Worm (Caenorhabditis elegans) whole organism, L4 larva: Measurements from ENCODE around the gene Y46G5A.15.
A peak's percentile ranks its signal among the peaks of the same experiment; 100 is the strongest.

Source experiments
- D1046.2 ChIP-seq: fragments of 200-800 bp; sonication (Bioruptor generic); IDR thresholded peaks from 2 replicates; pipeline ENCODE4 v1.3.6; 2022; ENCODE audit warnings: missing genetic modification characterization, missing compliant biosample characterization
- F44E2.7 ChIP-seq: fragments of 200-800 bp; sonication (Bioruptor generic); IDR thresholded peaks from 2 replicates; pipeline ENCODE4 v2.1.2; 2022; ENCODE audit warnings: missing genetic modification characterization, missing compliant biosample characterization
- R02D3.7 ChIP-seq: fragments of 150-350 bp; sonication (generic microtip); optimal IDR thresholded peaks from 3 replicates; lab custom pipeline; 2014; ENCODE audit warnings: missing biosample characterization, missing genetic modification characterization
- ZK546.5 ChIP-seq, 2 experiments: sonication (generic microtip); optimal IDR thresholded peaks; 2 replicates each; lab custom pipeline; 2017; ENCODE audit warnings: missing biosample characterization in 2 of 2, missing genetic modification characterization in 2 of 2
- aha-1 ChIP-seq: fragments of 150-350 bp; peaks from one replicate; lab custom pipeline; 2014; ENCODE audit warnings: missing biosample characterization, missing genetic modification characterization
- aly-2 ChIP-seq: sonication (generic microtip); optimal IDR thresholded peaks from 2 replicates; lab custom pipeline; 2018; ENCODE audit warnings: missing biosample characterization, missing genetic modification characterization
- ama-1 ChIP-seq: fragments of 150-350 bp; optimal IDR thresholded peaks from 2 replicates; lab custom pipeline; 2014; ENCODE audit warnings: inconsistent platforms, mixed read lengths
- arid-1 ChIP-seq: fragments of 200-800 bp; sonication (Bioruptor generic); conservative IDR thresholded peaks from 2 replicates; pipeline ENCODE4 v1.3.6; 2022; ENCODE audit warnings: missing genetic modification reagents, missing genetic modification characterization, missing compliant biosample characterization
- cey-2 ChIP-seq: sonication (generic microtip); optimal IDR thresholded peaks from 3 replicates; lab custom pipeline; 2017; ENCODE audit warnings: missing genetic modification characterization, mild to moderate bottlenecking, missing compliant biosample characterization, antibody characterized with exemption, borderline replicate concordance; ENCODE audit not compliant: insufficient read depth
- daf-8 ChIP-seq: fragments of 200-800 bp; sonication (Bioruptor generic); IDR thresholded peaks from 2 replicates; pipeline ENCODE4 v1.3.6; 2022; ENCODE audit warnings: missing genetic modification characterization, missing compliant biosample characterization
- dmd-6 ChIP-seq: fragments of 200-800 bp; sonication (Bioruptor generic); IDR thresholded peaks from 2 replicates; pipeline ENCODE4 v1.3.6; 2022; ENCODE audit warnings: missing genetic modification reagents, missing genetic modification characterization, missing compliant biosample characterization
- dmd-9 ChIP-seq: fragments of 200-800 bp; sonication (Bioruptor generic); IDR thresholded peaks from 2 replicates; pipeline ENCODE4 v1.3.6; 2022; ENCODE audit warnings: missing genetic modification reagents, missing genetic modification characterization, missing compliant biosample characterization
- dve-1 ChIP-seq: sonication (generic microtip); optimal IDR thresholded peaks from 2 replicates; lab custom pipeline; 2017; ENCODE audit warnings: antibody characterized with exemption, mild to moderate bottlenecking, missing genetic modification characterization, missing compliant biosample characterization; ENCODE audit not compliant: insufficient read depth
- egl-27 ChIP-seq: sonication (generic microtip); optimal IDR thresholded peaks from 3 replicates; lab custom pipeline; 2017; ENCODE audit warnings: missing biosample characterization, missing genetic modification reagents, missing genetic modification characterization
- egl-43 ChIP-seq: fragments of 200-800 bp; sonication (Bioruptor generic); IDR thresholded peaks from 2 replicates; pipeline ENCODE4 v1.3.6; 2022; ENCODE audit warnings: missing genetic modification reagents, missing genetic modification characterization, missing compliant biosample characterization
- fkh-10 ChIP-seq: fragments of 150-350 bp; optimal IDR thresholded peaks from 2 replicates; lab custom pipeline; 2014; ENCODE audit warnings: missing biosample characterization, missing genetic modification reagents, missing genetic modification characterization
- gei-8 ChIP-seq: fragments of 200-800 bp; sonication (Bioruptor generic); optimal IDR thresholded peaks from 2 replicates; lab custom pipeline; 2018; ENCODE audit warnings: mild to moderate bottlenecking, missing genetic modification characterization, missing compliant biosample characterization
- hif-1 ChIP-seq, 2 experiments: sonication (generic microtip); optimal IDR thresholded peaks; 2 replicates each; lab custom pipeline; 2016 to 2017; ENCODE audit warnings: missing compliant biosample characterization in 2 of 2, missing genetic modification characterization in 2 of 2, missing genetic modification reagents in 2 of 2, missing genotype in 2 of 2, mild to moderate bottlenecking in 1 of 2
- hlh-11 ChIP-seq: fragments of 200-800 bp; sonication (Bioruptor generic); optimal IDR thresholded peaks from 2 replicates; lab custom pipeline; 2018; ENCODE audit warnings: mild to moderate bottlenecking, missing genetic modification characterization, missing compliant biosample characterization
- hlh-30 ChIP-seq: sonication (generic microtip); optimal IDR thresholded peaks from 2 replicates; lab custom pipeline; 2017; ENCODE audit warnings: antibody characterized with exemption, mild to moderate bottlenecking, missing genetic modification characterization, missing compliant biosample characterization; ENCODE audit not compliant: insufficient read depth
- hmg-1.1 ChIP-seq: fragments of 200-800 bp; sonication (Bioruptor generic); IDR thresholded peaks from 2 replicates; pipeline ENCODE4 v1.3.6; 2022; ENCODE audit warnings: missing genetic modification reagents, missing genetic modification characterization, missing compliant biosample characterization
- jun-1 ChIP-seq: fragments of 150-350 bp; optimal IDR thresholded peaks from 2 replicates; lab custom pipeline; 2014; ENCODE audit warnings: missing biosample characterization, missing genetic modification reagents, missing genetic modification characterization
- lim-7 ChIP-seq: fragments of 200-800 bp; sonication (Bioruptor generic); IDR thresholded peaks from 2 replicates; pipeline ENCODE4 v1.3.6; 2022; ENCODE audit warnings: missing genetic modification characterization, missing compliant biosample characterization
- lin-29 ChIP-seq: fragments of 200-800 bp; sonication (Bioruptor generic); IDR thresholded peaks from 2 replicates; pipeline ENCODE4 v1.3.6; 2022; ENCODE audit warnings: missing genetic modification reagents, missing genetic modification characterization, missing compliant biosample characterization
- lin-38 ChIP-seq: fragments of 200-800 bp; sonication (Bioruptor generic); IDR thresholded peaks from 2 replicates; pipeline ENCODE4 v1.3.6; 2022; ENCODE audit warnings: missing genetic modification reagents, missing genetic modification characterization, missing compliant biosample characterization
- lin-39 ChIP-seq: fragments of 150-350 bp; optimal IDR thresholded peaks from 2 replicates; lab custom pipeline; 2014; ENCODE audit warnings: missing biosample characterization, missing genetic modification reagents, missing genetic modification characterization
- lsy-2 ChIP-seq, 2 experiments: fragments of 150-350 bp in 1 of 2; sonication (generic microtip) in 1 of 2; optimal IDR thresholded peaks; 2 replicates each; lab custom pipeline; 2014 to 2017; ENCODE audit warnings: missing biosample characterization in 2 of 2, missing genetic modification characterization in 2 of 2
- mdl-1 ChIP-seq, 2 experiments: fragments of 150-350 bp in 1 of 2; sonication (generic microtip) in 1 of 2; optimal IDR thresholded peaks; 2 replicates each; lab custom pipeline; 2014 to 2017; ENCODE audit warnings: missing biosample characterization in 2 of 2, missing genetic modification characterization in 2 of 2
- mes-2 ChIP-seq: sonication (generic microtip); optimal IDR thresholded peaks from 2 replicates; lab custom pipeline; 2016; ENCODE audit warnings: missing genotype, mild to moderate bottlenecking, missing genetic modification characterization, missing compliant biosample characterization; ENCODE audit not compliant: poor library complexity, severe bottlenecking
- mxl-2 ChIP-seq: fragments of 200-800 bp; sonication (Bioruptor generic); conservative IDR thresholded peaks from 2 replicates; pipeline ENCODE4 v1.3.6; 2022; ENCODE audit warnings: missing genetic modification reagents, missing genetic modification characterization, missing compliant biosample characterization
- mxl-3 ChIP-seq: fragments of 200-800 bp; sonication (Bioruptor generic); optimal IDR thresholded peaks from 2 replicates; lab custom pipeline; 2018; ENCODE audit warnings: mild to moderate bottlenecking, missing genetic modification characterization, missing compliant biosample characterization
- nhr-10 ChIP-seq: fragments of 150-350 bp; optimal IDR thresholded peaks from 2 replicates; lab custom pipeline; 2014; ENCODE audit warnings: missing biosample characterization, missing genetic modification characterization
- nhr-11 ChIP-seq: fragments of 150-350 bp; optimal IDR thresholded peaks from 2 replicates; lab custom pipeline; 2014; ENCODE audit warnings: missing biosample characterization, missing genetic modification characterization
- nhr-111 ChIP-seq: fragments of 200-800 bp; sonication (Bioruptor generic); optimal IDR thresholded peaks from 2 replicates; lab custom pipeline; 2018; ENCODE audit warnings: mild to moderate bottlenecking, missing genetic modification characterization, missing compliant biosample characterization
- nhr-25 ChIP-seq: sonication (generic microtip); optimal IDR thresholded peaks from 2 replicates; lab custom pipeline; 2017; ENCODE audit warnings: missing genetic modification characterization, mild to moderate bottlenecking, missing compliant biosample characterization, antibody characterized with exemption, moderate library complexity, borderline replicate concordance; ENCODE audit not compliant: insufficient read depth
- nhr-42 ChIP-seq: fragments of 200-800 bp; sonication (Bioruptor generic); IDR thresholded peaks from 2 replicates; pipeline ENCODE4 v1.3.6; 2022; ENCODE audit warnings: missing genetic modification characterization, missing compliant biosample characterization
- pha-4 ChIP-seq, 2 experiments: fragments of 150-350 bp in 1 of 2; fragments of 200-800 bp in 1 of 2; sonication (Bioruptor generic) in 1 of 2; IDR thresholded peaks in 1 of 2; optimal IDR thresholded peaks in 1 of 2; 2 replicates each; pipeline versions ENCODE4 v1.3.6 to Lab custom; 2014 to 2022; ENCODE audit warnings: missing genetic modification characterization in 2 of 2, missing genetic modification reagents in 2 of 2, missing biosample characterization in 1 of 2, missing compliant biosample characterization in 1 of 2
- php-3 ChIP-seq: fragments of 200-800 bp; sonication (Bioruptor generic); IDR thresholded peaks from 2 replicates; pipeline ENCODE4 v1.3.6; 2022; ENCODE audit warnings: missing genetic modification reagents, missing genetic modification characterization, missing compliant biosample characterization
- saeg-2 ChIP-seq: fragments of 200-800 bp; sonication (Bioruptor generic); IDR thresholded peaks from 2 replicates; pipeline ENCODE4 v1.3.6; 2022; ENCODE audit warnings: missing genetic modification reagents, missing genetic modification characterization, missing compliant biosample characterization
- spr-1 ChIP-seq: sonication (generic microtip); optimal IDR thresholded peaks from 2 replicates; lab custom pipeline; 2016; ENCODE audit warnings: mild to moderate bottlenecking, missing genetic modification characterization, missing compliant biosample characterization
- tag-97 ChIP-seq: fragments of 200-800 bp; sonication (Bioruptor generic); IDR thresholded peaks from 2 replicates; pipeline ENCODE4 v1.3.6; 2022; ENCODE audit warnings: missing genetic modification characterization, missing compliant biosample characterization
- unc-130 ChIP-seq: sonication (generic microtip); optimal IDR thresholded peaks from 2 replicates; lab custom pipeline; 2016; ENCODE audit warnings: missing genetic modification reagents, missing genetic modification characterization, missing compliant biosample characterization
- unc-39 ChIP-seq: sonication (generic microtip); optimal IDR thresholded peaks from 2 replicates; lab custom pipeline; 2017; ENCODE audit warnings: missing biosample characterization, missing genetic modification characterization
- unc-62 ChIP-seq, 3 experiments: fragments of 150-350 bp in 1 of 3; sonication (generic microtip); optimal IDR thresholded peaks in 2 of 3; peaks in 1 of 3; 1 replicate in 1 of 3; 2 replicates in 2 of 3; lab custom pipeline; 2014 to 2017; ENCODE audit warnings: missing biosample characterization in 3 of 3, missing genetic modification characterization in 3 of 3, missing genetic modification reagents in 3 of 3, missing genotype in 1 of 3
- vab-7 ChIP-seq: fragments of 200-800 bp; sonication (Bioruptor generic); IDR thresholded peaks from 2 replicates; pipeline ENCODE4 v1.3.6; 2022; ENCODE audit warnings: missing genetic modification reagents, missing genetic modification characterization, missing compliant biosample characterization
- zip-11 ChIP-seq: fragments of 200-800 bp; sonication (Bioruptor generic); IDR thresholded peaks from 2 replicates; pipeline ENCODE4 v1.3.6; 2022; ENCODE audit warnings: missing genetic modification characterization, missing compliant biosample characterization
- zip-2 ChIP-seq: fragments of 150-350 bp; optimal IDR thresholded peaks from 2 replicates; lab custom pipeline; 2014; ENCODE audit warnings: missing biosample characterization, missing genetic modification characterization

The Y46G5A.15 gene

DNA sequence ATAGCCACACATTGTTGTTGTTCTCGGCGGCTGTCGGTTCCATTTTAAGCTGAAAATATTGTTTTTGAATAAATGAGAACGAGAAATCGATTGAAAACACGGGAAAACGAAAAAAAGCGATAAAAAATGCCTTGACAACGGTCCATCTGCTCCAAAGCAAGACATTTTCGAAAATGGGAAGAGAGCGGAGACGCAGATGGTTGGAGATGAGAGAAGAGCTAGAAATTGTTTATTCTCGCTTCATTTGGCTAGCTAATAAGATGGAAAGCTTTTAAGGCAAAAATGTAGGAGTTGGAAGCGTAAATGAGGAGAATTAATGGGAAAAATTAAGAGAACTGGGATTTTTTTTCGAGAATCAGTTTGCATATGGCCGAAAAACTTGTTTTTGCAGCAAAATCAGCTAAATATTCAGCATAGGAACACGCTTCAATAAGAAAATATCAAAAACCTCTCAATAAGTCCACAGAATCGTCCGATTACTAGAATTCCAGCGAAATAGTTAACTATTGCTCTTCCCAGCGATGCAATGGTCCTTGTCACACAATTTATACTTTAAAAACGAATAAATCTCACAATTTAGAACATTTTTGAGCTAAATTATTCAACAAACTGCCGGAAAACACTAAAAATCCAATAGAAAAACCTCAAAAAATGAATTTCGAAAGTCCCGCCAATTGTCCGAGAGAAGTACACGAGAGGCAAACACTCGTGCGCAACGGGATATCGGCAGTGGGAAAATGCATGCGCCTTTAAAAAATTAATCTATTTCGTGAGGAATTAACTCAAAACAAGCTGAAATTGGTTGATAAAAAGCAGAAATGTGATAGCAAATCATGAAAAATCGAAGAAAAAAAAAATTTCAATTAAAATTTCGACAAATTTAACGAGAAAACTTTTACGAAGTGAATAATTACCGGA, 46.7 kb downstream of the Y46G5A.15 start, which contains the start of gene pisy-1 (continued):
- TF ChIP-seq lim-7 (GFP tag; lab: Robert Waterston, UW) (no peak), F44E2.7 (GFP tag; lab: Robert Waterston, UW) (no peak), lin-38 (GFP tag; lab: Robert Waterston, UW) (peak; percentile 32), zip-2 (no peak), php-3 (GFP tag; lab: Robert Waterston, UW) (no peak), zip-11 (no peak), lin-29 (no peak), egl-43 (GFP tag; lab: Robert Waterston, UW) (no peak), nhr-42 (GFP tag; lab: Robert Waterston, UW) (no peak), dve-1 (peak; percentile 51), daf-8 (GFP tag; lab: Robert Waterston, UW) (no peak), nhr-111 (GFP tag; lab: Kevin White, UChicago) (no peak), D1046.2 (no peak), ZK546.5 (tag; optimal IDR thresholded peaks at IDR 0.05; lab: Kevin White, UChicago) (no peak), hmg-1.1 (GFP tag; lab: Robert Waterston, UW) (no peak), aha-1 (tag; lab: Kevin White, UChicago) (peak; percentile 95), lin-39 (no peak), dmd-6 (GFP tag; lab: Robert Waterston, UW) (0 out of 2 replicates have a peak, but pooled peaks have one; percentile 9), mdl-1 (tag; optimal IDR thresholded peaks at IDR 0.05; lab: Kevin White, UChicago) (peak in 1 of 2 experiments; percentile 60), mxl-2 (GFP tag; lab: Robert Waterston, UW) (no peak), saeg-2 (no peak), mes-2 (tag; lab: Kevin White, UChicago) (peak; percentile 74), jun-1 (no peak), nhr-10 (tag; lab: Kevin White, UChicago) (no peak), egl-27 (tag; lab: Kevin White, UChicago) (no peak), unc-62 (GFP tag; optimal IDR thresholded peaks at IDR 0.05 in 1 of 2; lab: Kevin White, UChicago) (peak in 1 of 2 experiments; percentile 2), unc-62 (tag; optimal IDR thresholded peaks at IDR 0.05; lab: Kevin White, UChicago) (no peak), dmd-9 (no peak), unc-39 (no peak), ama-1 (lab: Kevin White, UChicago) (peak; percentile 8), nhr-11 (tag; lab: Kevin White, UChicago) (no peak), mxl-3 (GFP tag; lab: Kevin White, UChicago) (no peak), spr-1 (no peak), nhr-25 (no peak), hlh-30 (tag; lab: Kevin White, UChicago) (peak; percentile 90), vab-7 (GFP tag; lab: Robert Waterston, UW) (no peak)

DNA sequence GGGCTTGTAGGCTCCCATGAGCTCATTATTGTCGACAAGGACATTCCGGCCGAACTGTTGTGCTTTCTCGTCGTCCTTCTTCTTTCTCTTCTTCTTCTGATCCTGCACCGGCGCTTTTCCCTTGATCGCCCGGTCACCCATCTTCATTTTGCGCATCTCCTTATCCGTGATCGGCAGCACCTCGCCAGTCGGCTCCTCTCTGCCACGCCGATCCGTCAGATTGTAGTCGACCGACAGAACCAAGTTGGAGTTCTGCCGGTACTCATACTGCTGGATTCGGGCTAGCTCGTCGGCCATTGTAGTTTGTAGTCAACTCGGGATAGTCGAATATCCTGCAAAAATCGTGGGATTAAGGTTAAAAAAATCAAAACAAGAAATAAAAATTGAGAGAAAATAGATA, 48.6 kb downstream of the Y46G5A.15 start, which contains the start of gene snrp-200:
TSS of gene snrp-200 (minus strand) at position 332 of the 400 bp plus-strand sequence.
- TF ChIP-seq fkh-10 (GFP tag; lab: Kevin White, UChicago) (no peak), arid-1 (peak; percentile 59; the same call in 1 of the 2 replicates), unc-39 (no peak), cey-2 (tag; lab: Kevin White, UChicago) (no peak), aly-2 (tag; lab: Kevin White, UChicago) (no peak), gei-8 (GFP tag; lab: Kevin White, UChicago) (peak; percentile 1), ZK546.5 (tag; optimal IDR thresholded peaks at IDR 0.05; lab: Kevin White, UChicago) (no peak), jun-1 (no peak), tag-97 (GFP tag; lab: Robert Waterston, UW) (no peak), lin-38 (GFP tag; lab: Robert Waterston, UW) (peak; percentile 63), unc-130 (no peak), pha-4 (GFP tag; IDR thresholded peaks at IDR 0.05; lab: Robert Waterston, UW) (peak; percentile 42), pha-4 (tag; optimal IDR thresholded peaks at IDR 0.05; lab: Kevin White, UChicago) (no peak), aha-1 (tag; lab: Kevin White, UChicago) (no peak), hlh-11 (tag; lab: Kevin White, UChicago) (no peak), lsy-2 (tag; optimal IDR thresholded peaks at IDR 0.05; lab: Kevin White, UChicago) (no peak), hif-1 (tag; optimal IDR thresholded peaks at IDR 0.05; lab: Kevin White, UChicago) (no peak), R02D3.7 (tag; lab: Kevin White, UChicago) (no peak), F44E2.7 (GFP tag; lab: Robert Waterston, UW) (0 out of 2 replicates have a peak, but pooled peaks have one; percentile 3), nhr-11 (tag; lab: Kevin White, UChicago) (no peak)
